Fruit fly (Drosophila melanogaster) whole organism, embryonic: ENCODE results near the gene CG14440.

Source experiments
- BEAF-32 ChIP-seq: fragments of 200-800 bp; sonication (Bioruptor generic); optimal IDR thresholded peaks from 3 replicates; lab custom pipeline; 2017; ENCODE audit warnings: missing biosample characterization, missing genetic modification characterization, mild to moderate bottlenecking, moderate library complexity, missing genetic modification reagents
- Bdp1 ChIP-seq: fragments of 200-800 bp; sonication (Bioruptor generic); optimal IDR thresholded peaks from 3 replicates; lab custom pipeline; 2016; ENCODE audit warnings: missing biosample characterization, missing genetic modification characterization
- Bgb ChIP-seq: fragments of 200-800 bp; sonication (Bioruptor generic); IDR thresholded peaks from 2 replicates; pipeline ENCODE4 v1.3.6; 2022; ENCODE audit warnings: missing biosample characterization, missing genetic modification characterization; ENCODE audit not compliant: partially characterized antibody
- CG10654 ChIP-seq: fragments of 200-800 bp; sonication (Bioruptor generic); optimal IDR thresholded peaks from 2 replicates; lab custom pipeline; 2016; ENCODE audit warnings: missing biosample characterization, missing genetic modification characterization
- CG13287 ChIP-seq: fragments of 200-800 bp; sonication (Bioruptor generic); IDR thresholded peaks from 2 replicates; pipeline ENCODE4 v1.3.6; 2022; ENCODE audit warnings: missing biosample characterization, missing genetic modification characterization; ENCODE audit not compliant: partially characterized antibody
- CG14710 ChIP-seq: fragments of 200-800 bp; sonication (Bioruptor generic); optimal IDR thresholded peaks from 3 replicates; lab custom pipeline; 2019; ENCODE audit warnings: missing biosample characterization, mild to moderate bottlenecking, missing genetic modification characterization, moderate library complexity
- CG16813 ChIP-seq: fragments of 200-800 bp; sonication (Bioruptor generic); IDR thresholded peaks from 3 replicates; pipeline ENCODE4 v1.3.6; 2022; ENCODE audit warnings: missing biosample characterization, missing genetic modification characterization; ENCODE audit not compliant: partially characterized antibody
- CG17612 ChIP-seq: fragments of 200-800 bp; sonication (Bioruptor generic); IDR thresholded peaks from 2 replicates; pipeline ENCODE4 v1.3.6; 2022; ENCODE audit warnings: missing biosample characterization, missing genetic modification characterization
- CG2116 ChIP-seq: fragments of 200-800 bp; sonication (Bioruptor generic); optimal IDR thresholded peaks from 3 replicates; lab custom pipeline; 2018; ENCODE audit warnings: missing biosample characterization, mild to moderate bottlenecking, missing genetic modification characterization
- CG6791 ChIP-seq: fragments of 200-800 bp; sonication (Bioruptor generic); IDR thresholded peaks from 3 replicates; pipeline ENCODE4 v1.3.6; 2022; ENCODE audit warnings: missing biosample characterization, missing genetic modification characterization; ENCODE audit not compliant: partially characterized antibody
- CG7372 ChIP-seq: fragments of 200-800 bp; sonication (Bioruptor generic); IDR thresholded peaks from 2 replicates; pipeline ENCODE4 v1.3.6; 2022; ENCODE audit warnings: missing biosample characterization, missing genetic modification characterization
- CG7963 ChIP-seq: fragments of 200-800 bp; sonication (Bioruptor generic); IDR thresholded peaks from 3 replicates; pipeline ENCODE4 v1.3.6; 2022; ENCODE audit warnings: missing biosample characterization, missing genetic modification characterization; ENCODE audit not compliant: partially characterized antibody
- Dll ChIP-seq: fragments of 200-800 bp; sonication (Bioruptor generic); IDR thresholded peaks from 4 replicates; pipeline ENCODE4 v1.3.6; 2022; ENCODE audit warnings: missing biosample characterization, missing genetic modification characterization; ENCODE audit not compliant: partially characterized antibody
- Doc3 ChIP-seq: fragments of 200-800 bp; sonication (Bioruptor generic); IDR thresholded peaks from 3 replicates; pipeline ENCODE4 v1.3.6; 2022; ENCODE audit warnings: missing biosample characterization, missing genetic modification characterization; ENCODE audit not compliant: partially characterized antibody
- Dref ChIP-seq: fragments of 200-800 bp; sonication (Bioruptor generic); IDR thresholded peaks from 2 replicates; pipeline ENCODE4 v1.3.6; 2022; ENCODE audit warnings: missing biosample characterization, missing genetic modification characterization
- E2f2 ChIP-seq: fragments of 200-800 bp; sonication (Bioruptor generic); IDR thresholded peaks from 2 replicates; pipeline ENCODE4 v1.3.6; 2022; ENCODE audit warnings: missing biosample characterization, missing genetic modification characterization
- Ets97D ChIP-seq: fragments of 200-800 bp; sonication (Bioruptor generic); optimal IDR thresholded peaks from 3 replicates; lab custom pipeline; 2016; ENCODE audit warnings: missing biosample characterization, missing genetic modification characterization
- HLH4C ChIP-seq: fragments of 200-800 bp; sonication (Bioruptor generic); IDR thresholded peaks from 3 replicates; pipeline ENCODE4 v1.3.6; 2022; ENCODE audit warnings: missing biosample characterization, missing genetic modification characterization; ENCODE audit not compliant: partially characterized antibody
- MBD-R2 ChIP-seq: fragments of 200-800 bp; sonication (Bioruptor generic); IDR thresholded peaks from 2 replicates; pipeline ENCODE4 v1.3.6; 2022; ENCODE audit warnings: missing biosample characterization, missing genetic modification characterization
- Myb ChIP-seq: fragments of 200-800 bp; sonication (Bioruptor generic); optimal IDR thresholded peaks from 2 replicates; lab custom pipeline; 2016; ENCODE audit warnings: missing biosample characterization, missing genetic modification characterization
- Opbp ChIP-seq: fragments of 200-800 bp; sonication (Bioruptor generic); IDR thresholded peaks from 3 replicates; pipeline ENCODE4 v1.3.6; 2022; ENCODE audit warnings: missing biosample characterization, missing genetic modification characterization; ENCODE audit not compliant: partially characterized antibody
- Ptx1 ChIP-seq: fragments of 200-800 bp; sonication (Bioruptor generic); IDR thresholded peaks from 2 replicates; pipeline ENCODE4 v1.3.6; 2022; ENCODE audit warnings: missing biosample characterization, missing genetic modification characterization
- Scr ChIP-seq: fragments of 200-800 bp; sonication (Bioruptor generic); IDR thresholded peaks from 2 replicates; pipeline ENCODE4 v1.3.6; 2022; ENCODE audit warnings: missing biosample characterization, missing genetic modification characterization; ENCODE audit not compliant: partially characterized antibody
- Sry-δ ChIP-seq: fragments of 200-800 bp; sonication (Bioruptor generic); optimal IDR thresholded peaks from 2 replicates; lab custom pipeline; 2016; ENCODE audit warnings: missing biosample characterization, missing genetic modification characterization
- ato ChIP-seq: fragments of 200-800 bp; sonication (Bioruptor generic); IDR thresholded peaks from 2 replicates; pipeline ENCODE4 v1.3.6; 2022; ENCODE audit warnings: missing biosample characterization, missing genetic modification characterization; ENCODE audit not compliant: partially characterized antibody
- bbx ChIP-seq: fragments of 200-800 bp; sonication (Bioruptor generic); IDR thresholded peaks from 2 replicates; pipeline ENCODE4 v1.3.6; 2022; ENCODE audit warnings: missing biosample characterization, missing genetic modification characterization; ENCODE audit not compliant: partially characterized antibody
- chif ChIP-seq, 2 experiments: fragments of 200-800 bp; sonication (Bioruptor generic); optimal IDR thresholded peaks; 3 replicates each; lab custom pipeline; 2016; ENCODE audit warnings: missing biosample characterization in 2 of 2, missing genetic modification characterization in 2 of 2
- dm ChIP-seq: fragments of 200-800 bp; sonication (Bioruptor generic); optimal IDR thresholded peaks from 3 replicates; lab custom pipeline; 2016; ENCODE audit warnings: missing biosample characterization, missing genetic modification characterization
- gem ChIP-seq: fragments of 200-800 bp; sonication (Bioruptor generic); optimal IDR thresholded peaks from 2 replicates; lab custom pipeline; 2019; ENCODE audit warnings: missing biosample characterization, mild to moderate bottlenecking, missing genetic modification characterization, moderate library complexity
- gsb ChIP-seq: fragments of 200-800 bp; sonication (Bioruptor generic); IDR thresholded peaks from 2 replicates; pipeline ENCODE4 v1.3.6; 2022; ENCODE audit warnings: missing biosample characterization, missing genetic modification characterization
- hbn ChIP-seq: fragments of 200-800 bp; sonication (Bioruptor generic); IDR thresholded peaks from 2 replicates; pipeline ENCODE4 v1.3.6; 2022; ENCODE audit warnings: missing biosample characterization, missing genetic modification characterization; ENCODE audit not compliant: partially characterized antibody
- her ChIP-seq: fragments of 200-800 bp; sonication (Bioruptor generic); optimal IDR thresholded peaks from 2 replicates; lab custom pipeline; 2016; ENCODE audit warnings: missing biosample characterization, missing genetic modification characterization
- insv ChIP-seq, 2 experiments: fragments of 200-800 bp; sonication (Bioruptor generic); optimal IDR thresholded peaks; 3 replicates each; lab custom pipeline; 2016 to 2018; ENCODE audit warnings: missing biosample characterization in 2 of 2, missing genetic modification characterization in 2 of 2
- inv ChIP-seq: fragments of 200-800 bp; sonication (Bioruptor generic); IDR thresholded peaks from 2 replicates; pipeline ENCODE4 v1.3.6; 2022; ENCODE audit warnings: missing biosample characterization, missing genetic modification characterization; ENCODE audit not compliant: partially characterized antibody
- nerfin-2 ChIP-seq: fragments of 200-800 bp; sonication (Bioruptor generic); IDR thresholded peaks from 2 replicates; pipeline ENCODE4 v1.3.6; 2022; ENCODE audit warnings: missing biosample characterization, missing genetic modification characterization; ENCODE audit not compliant: partially characterized antibody
- p53 ChIP-seq: fragments of 200-800 bp; sonication (Bioruptor generic); optimal IDR thresholded peaks from 2 replicates; lab custom pipeline; 2016; ENCODE audit warnings: missing biosample characterization, missing genetic modification characterization
- pzg ChIP-seq: fragments of 200-800 bp; sonication (Bioruptor generic); optimal IDR thresholded peaks from 3 replicates; lab custom pipeline; 2018; ENCODE audit warnings: missing biosample characterization, mild to moderate bottlenecking, missing genetic modification characterization, moderate library complexity
- row ChIP-seq: fragments of 200-800 bp; sonication (Bioruptor generic); IDR thresholded peaks from 3 replicates; pipeline ENCODE4 v1.3.6; 2022; ENCODE audit warnings: missing biosample characterization, missing genetic modification characterization
- sens ChIP-seq: fragments of 200-800 bp; sonication (Bioruptor generic); peaks from one replicate; lab custom pipeline; 2016; ENCODE audit warnings: missing biosample characterization, missing genetic modification characterization
- sr ChIP-seq: fragments of 200-800 bp; sonication (Bioruptor generic); IDR thresholded peaks from 3 replicates; pipeline ENCODE4 v1.3.6; 2022; ENCODE audit warnings: missing biosample characterization, missing genetic modification characterization
- stwl ChIP-seq: fragments of 200-800 bp; sonication (Bioruptor generic); optimal IDR thresholded peaks from 3 replicates; lab custom pipeline; 2018; ENCODE audit warnings: missing biosample characterization, mild to moderate bottlenecking, missing genetic modification characterization, moderate library complexity
- tna ChIP-seq: fragments of 200-800 bp; sonication (Bioruptor generic); IDR thresholded peaks from 2 replicates; pipeline ENCODE4 v1.3.6; 2022; ENCODE audit warnings: missing biosample characterization, missing genetic modification characterization; ENCODE audit not compliant: partially characterized antibody
- usp ChIP-seq: fragments of >200 bp; optimal IDR thresholded peaks from 2 replicates; lab custom pipeline; 2017; ENCODE audit warnings: missing biosample characterization, missing genetic modification characterization
- vnd ChIP-seq: fragments of 200-800 bp; sonication (Bioruptor generic); IDR thresholded peaks from 3 replicates; pipeline ENCODE4 v1.3.6; 2022; ENCODE audit warnings: missing biosample characterization, missing genetic modification characterization; ENCODE audit not compliant: partially characterized antibody
- zen2 ChIP-seq: fragments of 200-800 bp; sonication (Bioruptor generic); IDR thresholded peaks from 3 replicates; pipeline ENCODE4 v1.3.6; 2022; ENCODE audit warnings: missing biosample characterization, missing genetic modification characterization; ENCODE audit not compliant: partially characterized antibody
- zf30C ChIP-seq: fragments of 200-800 bp; sonication (Bioruptor generic); optimal IDR thresholded peaks from 3 replicates; lab custom pipeline; 2018; ENCODE audit warnings: missing biosample characterization, mild to moderate bottlenecking, missing genetic modification characterization

CG14440 gene

dm6 chrX:6688620-6689400 is 9.6 kb downstream of the CG14440 start, which contains the start of gene CG3184:
Gene CG3184 (minus strand): TSS chrX:6688774.
- peak; percentile 49 for TF ChIP-seq MBD-R2 (GFP tag; lab: Robert Waterston, UW)
- peak; percentile 13 for TF ChIP-seq CG14710 (tag; lab: Kevin White, UChicago)
- TF ChIP-seq Doc3 (GFP tag; lab: Robert Waterston, UW) = 0 out of 3 replicates have a peak, but pooled peaks have one; percentile 33
- 0 out of 2 replicates have a peak, but pooled peaks have one; percentile 31 for TF ChIP-seq Bgb
- peak; percentile 87 for TF ChIP-seq CG2116 (GFP tag; lab: Kevin White, UChicago)
- no peak for TF ChIP-seq chif (GFP tag; optimal IDR thresholded peaks at IDR 0.05; lab: Kevin White, UChicago)
- 0 out of 3 replicates have a peak, but pooled peaks have one; percentile 13 for TF ChIP-seq row (GFP tag; lab: Robert Waterston, UW)
- peak; percentile 40 for TF ChIP-seq Myb (GFP tag; lab: Kevin White, UChicago)
- 0 out of 3 replicates have a peak, but pooled peaks have one; percentile 25 for TF ChIP-seq sr (GFP tag; lab: Robert Waterston, UW)
- TF ChIP-seq vnd (GFP tag; lab: Robert Waterston, UW) = peak; percentile 57
- no peak for TF ChIP-seq usp (GFP tag; lab: Kevin White, UChicago)
- peak; percentile 71 for TF ChIP-seq CG6791 (GFP tag; lab: Robert Waterston, UW)
- peak; percentile 23 for TF ChIP-seq Sry-δ (GFP tag; lab: Kevin White, UChicago)
- peak; percentile 40; the same call in 1 of the 2 replicates for TF ChIP-seq hbn (GFP tag; lab: Robert Waterston, UW)
- TF ChIP-seq CG10654 (GFP tag; lab: Kevin White, UChicago) = no peak
- 0 out of 2 replicates have a peak, but pooled peaks have one; percentile 22 for TF ChIP-seq E2f2
- TF ChIP-seq CG7963 = peak; percentile 61; the same call in 1 of the 3 replicates
- no peak for TF ChIP-seq Bdp1 (GFP tag; lab: Kevin White, UChicago)
- peak; percentile 67 for TF ChIP-seq HLH4C (GFP tag; lab: Robert Waterston, UW)
- TF ChIP-seq gem = no peak
- no peak for TF ChIP-seq CG17612
- TF ChIP-seq Dref (GFP tag; lab: Robert Waterston, UW) = peak; percentile 59
- TF ChIP-seq stwl = peak; percentile 30
- TF ChIP-seq BEAF-32 = peak; percentile 20
- peak; percentile 25 for TF ChIP-seq CG13287 (GFP tag; lab: Robert Waterston, UW)
- TF ChIP-seq nerfin-2 (GFP tag; lab: Robert Waterston, UW) = peak; percentile 67; the same call in 1 of the 2 replicates
- no peak for TF ChIP-seq zf30C (GFP tag; lab: Kevin White, UChicago)
- TF ChIP-seq pzg = peak; percentile 2
- TF ChIP-seq tna = peak; percentile 49
- peak; percentile 54 for TF ChIP-seq Scr
- 0 out of 2 replicates have a peak, but pooled peaks have one; percentile 27 for TF ChIP-seq inv (GFP tag; lab: Robert Waterston, UW)
- TF ChIP-seq p53 (GFP tag; lab: Kevin White, UChicago) = peak; percentile 90
- peak in 1 of 2 experiments; percentile 76 for TF ChIP-seq insv (GFP tag; optimal IDR thresholded peaks at IDR 0.05; lab: Kevin White, UChicago)
- peak; percentile 56 for TF ChIP-seq dm
- TF ChIP-seq Dll (GFP tag; lab: Robert Waterston, UW) = peak; percentile 29; the same call in 1 of the 4 replicates
- peak; percentile 45; the same call in 2 of the 3 replicates for TF ChIP-seq CG16813 (GFP tag; lab: Robert Waterston, UW)
- no peak for TF ChIP-seq her (GFP tag; lab: Kevin White, UChicago)
- peak; percentile 37 for TF ChIP-seq Ets97D (GFP tag; lab: Kevin White, UChicago)
- no peak for TF ChIP-seq CG7372 (GFP tag; lab: Robert Waterston, UW)
- no peak for TF ChIP-seq gsb
- peak; percentile 72 for TF ChIP-seq ato (GFP tag; lab: Robert Waterston, UW)
- peak; percentile 57 for TF ChIP-seq bbx
- peak; percentile 30 for TF ChIP-seq sens (GFP tag; lab: Kevin White, UChicago)
- peak; percentile 30; the same call in 2 of the 3 replicates for TF ChIP-seq Opbp (GFP tag; lab: Robert Waterston, UW)
- TF ChIP-seq zen2 (GFP tag; lab: Robert Waterston, UW) = 0 out of 3 replicates have a peak, but pooled peaks have one; percentile 24
- no peak for TF ChIP-seq Ptx1 (GFP tag; lab: Robert Waterston, UW)
